Worm (Caenorhabditis elegans): ENCODE results near the gene arx-5.

- TF ChIP-seq nhr-11 (tag; optimal IDR thresholded peaks at IDR 0.05) (no peak), nhr-77 (tag; optimal IDR thresholded peaks at IDR 0.05) (no peak), F13H6.1 (tag; optimal IDR thresholded peaks at IDR 0.05) (no peak), unc-39 (tag; optimal IDR thresholded peaks at IDR 0.05) (no peak), lin-39 (tag; optimal IDR thresholded peaks at IDR 0.05) (no peak), lsy-2 (tag; optimal IDR thresholded peaks at IDR 0.05) (no peak), ztf-11 (tag; optimal IDR thresholded peaks at IDR 0.05) (no peak), ztf-4 (tag; optimal IDR thresholded peaks at IDR 0.05) (no peak), snpc-4 (tag; optimal IDR thresholded peaks at IDR 0.05) (no peak)
Observed at ce11 chrIII:12829068-12829467, 11.2 kb upstream of the arx-5 start, which contains the start of gene Y37D8A.3.

Measured in whole organism, L2 larva.